Fruit fly (Drosophila melanogaster) whole organism, adult: ENCODE results near the gene Hsp22.
A peak's percentile ranks its signal among the peaks of the same experiment; 100 is the strongest.

Experiments
- CG11617 ChIP-seq: fragments of 200-800 bp; sonication (Bioruptor generic); optimal IDR thresholded peaks from 2 replicates; lab custom pipeline; 2017; ENCODE audit warnings: mild to moderate bottlenecking, missing biosample characterization, missing genetic modification reagents, missing genetic modification characterization
- CG12768 ChIP-seq: fragments of 200-800 bp; sonication (Bioruptor generic); optimal IDR thresholded peaks from 2 replicates; lab custom pipeline; 2017; ENCODE audit warnings: missing biosample characterization, missing genetic modification characterization, mild to moderate bottlenecking, moderate library complexity, missing genetic modification reagents
- CG14711 ChIP-seq: fragments of 200-800 bp; sonication (Bioruptor generic); optimal IDR thresholded peaks from 2 replicates; lab custom pipeline; 2018; ENCODE audit warnings: missing biosample characterization, mild to moderate bottlenecking, missing genetic modification characterization, moderate library complexity
- CG1620 ChIP-seq: fragments of 200-800 bp; sonication (Bioruptor generic); optimal IDR thresholded peaks from 2 replicates; lab custom pipeline; 2016; ENCODE audit warnings: missing biosample characterization, missing genetic modification characterization
- CG33017 ChIP-seq: fragments of 200-800 bp; sonication (Bioruptor generic); optimal IDR thresholded peaks from 2 replicates; lab custom pipeline; 2018; ENCODE audit warnings: missing biosample characterization, mild to moderate bottlenecking, missing genetic modification characterization, moderate library complexity
- CG5204 ChIP-seq: fragments of 200-800 bp; sonication (Bioruptor generic); optimal IDR thresholded peaks from 2 replicates; lab custom pipeline; 2016; ENCODE audit warnings: missing biosample characterization, missing genetic modification characterization
- CG7045 ChIP-seq: fragments of 200-800 bp; sonication (Bioruptor generic); optimal IDR thresholded peaks from 2 replicates; lab custom pipeline; 2017; ENCODE audit warnings: missing biosample characterization, mild to moderate bottlenecking, missing genetic modification characterization
- CG7101 ChIP-seq: fragments of 200-800 bp; sonication (Bioruptor generic); optimal IDR thresholded peaks from 2 replicates; lab custom pipeline; 2018; ENCODE audit warnings: missing biosample characterization, mild to moderate bottlenecking, missing genetic modification characterization, moderate library complexity
- Clk ChIP-seq: fragments of 200-800 bp; sonication (Bioruptor generic); optimal IDR thresholded peaks from 2 replicates; lab custom pipeline; 2017; ENCODE audit warnings: missing biosample characterization, missing genetic modification characterization
- Crg-1 ChIP-seq: fragments of 200-800 bp; sonication (Bioruptor generic); optimal IDR thresholded peaks from 2 replicates; lab custom pipeline; 2016; ENCODE audit warnings: missing biosample characterization, missing genetic modification characterization
- Hr96 ChIP-seq: fragments of 200-800 bp; sonication (Bioruptor generic); optimal IDR thresholded peaks from 2 replicates; lab custom pipeline; 2016; ENCODE audit warnings: missing biosample characterization, missing genetic modification characterization
- Mnt ChIP-seq: fragments of 200-800 bp; sonication (Bioruptor generic); optimal IDR thresholded peaks from 2 replicates; lab custom pipeline; 2016; ENCODE audit warnings: missing biosample characterization, mild to moderate bottlenecking, missing genetic modification characterization
- bab1 ChIP-seq: fragments of 200-800 bp; sonication (Bioruptor generic); optimal IDR thresholded peaks from 3 replicates; lab custom pipeline; 2019; ENCODE audit warnings: missing biosample characterization, mild to moderate bottlenecking, missing genetic modification characterization, moderate library complexity
- cic ChIP-seq: fragments of 200-800 bp; sonication (Bioruptor generic); optimal IDR thresholded peaks from 2 replicates; lab custom pipeline; 2017; ENCODE audit warnings: missing biosample characterization, mild to moderate bottlenecking, missing genetic modification characterization, moderate library complexity
- cnc ChIP-seq, 2 experiments: fragments of >200 bp; optimal IDR thresholded peaks; 2 replicates each; lab custom pipeline; 2017
- kay ChIP-seq: fragments of 200-800 bp; sonication (Bioruptor generic); peaks from one replicate; lab custom pipeline; 2016; ENCODE audit warnings: missing biosample characterization, missing genetic modification characterization, borderline replicate concordance
- ovo ChIP-seq: fragments of 200-800 bp; sonication (Bioruptor generic); optimal IDR thresholded peaks from 2 replicates; lab custom pipeline; 2016; ENCODE audit warnings: missing biosample characterization, missing genetic modification characterization
- pad ChIP-seq: fragments of 200-800 bp; sonication (Bioruptor generic); optimal IDR thresholded peaks from 3 replicates; lab custom pipeline; 2017; ENCODE audit warnings: missing biosample characterization, missing genetic modification characterization, mild to moderate bottlenecking, moderate library complexity, missing genetic modification reagents
- tj ChIP-seq: fragments of 200-800 bp; sonication (Bioruptor generic); optimal IDR thresholded peaks from 3 replicates; lab custom pipeline; 2017; ENCODE audit warnings: missing biosample characterization, mild to moderate bottlenecking, missing genetic modification characterization, moderate library complexity
- toe ChIP-seq: fragments of 200-800 bp; sonication (Bioruptor generic); optimal IDR thresholded peaks from 2 replicates; lab custom pipeline; 2016; ENCODE audit warnings: missing biosample characterization, missing genetic modification characterization

The Hsp22 gene

DNA sequence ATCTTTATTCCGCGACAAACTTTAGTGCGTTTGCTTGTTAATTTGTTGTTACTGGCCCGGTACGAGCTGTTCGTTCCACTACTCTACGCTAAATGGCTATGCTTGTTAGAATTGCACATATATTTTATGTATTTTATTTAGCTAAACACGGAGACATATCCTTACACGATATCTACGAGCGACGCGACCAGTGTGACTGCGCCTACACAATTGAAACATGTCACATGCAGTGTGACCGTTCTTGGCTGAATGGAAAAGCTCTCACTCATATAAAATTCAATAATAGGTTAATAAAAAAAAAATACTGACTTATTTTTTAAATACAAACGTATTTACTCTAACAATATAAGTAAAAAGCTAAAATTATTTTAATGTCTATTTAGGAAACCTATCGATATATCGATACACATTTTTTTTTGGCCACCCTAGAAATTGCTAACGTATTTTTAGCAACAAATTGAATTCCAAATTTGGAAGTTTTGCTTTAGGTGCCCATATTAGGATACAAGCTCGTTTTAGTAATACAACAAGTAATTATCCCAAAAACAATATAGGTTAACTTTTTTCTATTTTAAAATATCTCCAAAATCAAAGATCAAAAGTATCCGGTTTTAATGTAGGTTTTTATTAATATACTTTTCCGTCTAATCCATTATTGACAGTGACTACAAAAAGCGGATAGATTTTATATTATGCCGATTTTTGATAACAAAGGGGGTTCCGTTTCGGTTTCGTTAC lies 26.5 kb downstream of the Hsp22 start, which contains the start of gene CG4080:
CG4080 (minus strand) TSS at position 215 of the 738 bp plus-strand sequence.
- TF ChIP-seq CG7045: no peak
- peak; percentile 98 for TF ChIP-seq kay (GFP tag; lab: Kevin White, UChicago)
- peak; percentile 43 for TF ChIP-seq CG14711 (tag; lab: Kevin White, UChicago)
- TF ChIP-seq Clk (GFP tag; lab: Kevin White, UChicago): no peak
- TF ChIP-seq ovo (GFP tag; lab: Kevin White, UChicago): peak; percentile 39
- peak; percentile 49 for TF ChIP-seq CG33017 (tag; lab: Kevin White, UChicago)
- no peak for TF ChIP-seq pad (GFP tag; lab: Kevin White, UChicago)
- peak; percentile 37 for TF ChIP-seq CG7101 (tag; lab: Kevin White, UChicago)
- no peak for TF ChIP-seq toe (GFP tag; lab: Kevin White, UChicago)
- TF ChIP-seq Crg-1 (GFP tag; lab: Kevin White, UChicago): peak; percentile 33
- TF ChIP-seq tj: no peak
- peak; percentile 76 for TF ChIP-seq CG11617 (GFP tag; lab: Kevin White, UChicago)
- peak; percentile 38 for TF ChIP-seq cic (GFP tag; lab: Kevin White, UChicago)
- TF ChIP-seq bab1: peak; percentile 42
- TF ChIP-seq cnc (optimal IDR thresholded peaks at IDR 0.05; lab: Kevin White, UChicago): no peak
- TF ChIP-seq CG12768 (GFP tag; lab: Kevin White, UChicago): no peak
- no peak for TF ChIP-seq CG5204 (GFP tag; lab: Kevin White, UChicago)
- TF ChIP-seq CG1620 (GFP tag; lab: Kevin White, UChicago): peak; percentile 49
- peak; percentile 63 for TF ChIP-seq Mnt (GFP tag; lab: Kevin White, UChicago)
- TF ChIP-seq Hr96 (GFP tag; lab: Kevin White, UChicago): no peak

DNA sequence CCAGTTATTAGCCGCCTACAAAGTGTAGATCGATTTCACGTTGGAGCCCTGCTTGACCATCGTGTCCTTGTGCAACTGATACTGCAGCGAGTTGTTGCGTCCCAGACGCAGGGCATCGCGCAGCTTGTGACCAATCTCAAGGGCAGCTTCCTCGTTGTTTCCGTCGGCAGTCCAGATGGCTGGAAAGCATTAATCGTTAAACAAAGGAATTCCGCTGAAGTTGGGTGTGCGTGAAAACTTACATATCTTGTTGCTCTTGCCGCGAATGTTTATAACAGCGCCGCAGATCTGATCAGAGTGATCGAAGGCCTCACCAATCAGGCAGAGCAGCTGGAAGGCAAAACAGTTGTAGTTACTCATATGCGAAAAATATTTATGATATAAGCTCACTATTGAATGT lies 27.1 kb downstream of the Hsp22 start:
- TF ChIP-seq CG5204 (GFP tag; lab: Kevin White, UChicago) (no peak), CG12768 (GFP tag; lab: Kevin White, UChicago) (no peak), Hr96 (GFP tag; lab: Kevin White, UChicago) (no peak), CG1620 (GFP tag; lab: Kevin White, UChicago) (no peak), CG14711 (tag; lab: Kevin White, UChicago) (no peak), pad (GFP tag; lab: Kevin White, UChicago) (no peak), Clk (GFP tag; lab: Kevin White, UChicago) (no peak), bab1 (no peak), Mnt (GFP tag; lab: Kevin White, UChicago) (no peak), ovo (GFP tag; lab: Kevin White, UChicago) (no peak), CG33017 (tag; lab: Kevin White, UChicago) (no peak), kay (GFP tag; lab: Kevin White, UChicago) (no peak), CG11617 (GFP tag; lab: Kevin White, UChicago) (no peak)

DNA sequence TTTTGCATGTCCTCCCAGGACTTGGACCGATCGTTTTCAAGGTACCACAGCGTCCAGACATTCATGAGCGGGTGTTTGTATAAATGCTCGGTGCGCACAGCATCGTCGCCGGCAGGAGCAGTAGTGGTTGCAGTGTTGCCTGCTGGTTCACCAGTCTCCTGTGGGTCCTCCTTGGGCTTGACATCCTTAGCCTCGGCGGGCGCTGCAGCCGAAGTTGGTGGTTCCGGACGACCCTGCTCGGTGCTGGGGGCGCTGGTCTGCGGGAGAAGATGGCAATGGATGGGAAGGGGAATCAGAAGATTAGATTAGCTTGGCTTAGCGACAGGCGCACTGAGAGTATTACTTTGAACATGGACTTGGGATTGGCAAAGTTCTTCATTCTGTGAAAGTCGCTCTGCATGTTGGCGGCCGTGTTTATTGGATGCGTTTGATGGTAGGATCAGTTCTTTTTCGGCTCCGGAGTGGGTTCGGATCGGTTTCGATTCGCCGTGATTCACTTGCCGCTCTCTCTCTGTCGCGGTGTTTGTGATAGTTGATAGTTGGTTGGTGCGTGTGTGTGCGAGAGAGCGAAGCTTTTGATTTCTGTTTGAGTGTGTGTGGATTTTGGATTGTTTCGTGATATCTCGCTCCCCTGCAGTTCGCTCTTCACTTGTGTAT lies 28.1 kb downstream of the Hsp22 start:
- TF ChIP-seq CG12768 (GFP tag; lab: Kevin White, UChicago) (no peak), CG14711 (tag; lab: Kevin White, UChicago) (no peak), cnc (optimal IDR thresholded peaks at IDR 0.05; lab: Kevin White, UChicago) (no peak), ovo (GFP tag; lab: Kevin White, UChicago) (no peak), Clk (GFP tag; lab: Kevin White, UChicago) (no peak), bab1 (no peak), Hr96 (GFP tag; lab: Kevin White, UChicago) (no peak), CG7045 (no peak), Mnt (GFP tag; lab: Kevin White, UChicago) (no peak), CG33017 (tag; lab: Kevin White, UChicago) (no peak), toe (GFP tag; lab: Kevin White, UChicago) (no peak), CG5204 (GFP tag; lab: Kevin White, UChicago) (no peak), Crg-1 (GFP tag; lab: Kevin White, UChicago) (no peak), tj (no peak), pad (GFP tag; lab: Kevin White, UChicago) (no peak), cic (GFP tag; lab: Kevin White, UChicago) (no peak), CG7101 (tag; lab: Kevin White, UChicago) (no peak), CG11617 (GFP tag; lab: Kevin White, UChicago) (no peak)

DNA sequence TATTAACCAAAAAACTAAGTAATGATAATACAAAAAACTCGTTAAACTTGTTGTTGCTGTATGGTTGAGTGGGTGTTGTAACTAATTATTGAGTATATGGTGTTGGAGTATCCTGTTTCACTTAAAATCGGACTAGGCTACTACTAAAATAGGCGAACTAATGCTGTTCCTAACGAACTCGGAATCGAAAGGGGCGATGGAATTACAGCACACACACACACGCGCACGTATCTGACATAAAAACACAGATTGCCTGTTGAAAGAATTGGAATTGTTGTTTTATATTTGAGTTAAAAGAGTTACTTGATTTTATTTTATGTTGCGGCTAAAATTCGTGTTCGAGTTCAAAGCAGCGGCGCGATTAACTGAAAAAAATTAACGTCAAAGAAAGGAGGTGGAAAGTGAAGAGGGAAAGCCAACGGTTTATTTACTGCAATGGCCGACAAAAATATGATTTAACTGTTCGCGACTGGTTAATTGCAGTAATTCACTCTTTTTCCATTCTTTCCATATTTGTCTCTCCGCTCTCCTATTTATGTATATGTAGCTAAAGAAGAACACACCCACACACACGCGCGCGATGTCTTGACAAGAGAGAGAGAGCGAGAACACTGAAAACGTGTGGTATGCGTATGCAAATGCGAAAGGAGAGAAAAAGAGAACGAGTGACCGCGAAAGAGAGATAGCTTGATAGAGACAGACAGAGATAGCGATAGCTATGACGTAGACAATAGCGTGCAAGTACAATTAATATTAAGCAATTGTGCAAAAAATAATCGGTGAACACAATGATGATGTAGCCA lies 28.8 kb downstream of the Hsp22 start:
- peak; percentile 93 for TF ChIP-seq ovo (GFP tag; lab: Kevin White, UChicago)
- TF ChIP-seq cnc (optimal IDR thresholded peaks at IDR 0.05; lab: Kevin White, UChicago): no peak
- TF ChIP-seq CG12768 (GFP tag; lab: Kevin White, UChicago): peak; percentile 13
- TF ChIP-seq CG1620 (GFP tag; lab: Kevin White, UChicago): no peak
- no peak for TF ChIP-seq toe (GFP tag; lab: Kevin White, UChicago)
- no peak for TF ChIP-seq CG14711 (tag; lab: Kevin White, UChicago)
- TF ChIP-seq Hr96 (GFP tag; lab: Kevin White, UChicago): no peak
- TF ChIP-seq Crg-1 (GFP tag; lab: Kevin White, UChicago): no peak
- TF ChIP-seq kay (GFP tag; lab: Kevin White, UChicago): peak; percentile 96
- TF ChIP-seq tj: peak; percentile 74
- no peak for TF ChIP-seq CG7045
- peak; percentile 87 for TF ChIP-seq pad (GFP tag; lab: Kevin White, UChicago)
